Fruit fly (Drosophila melanogaster) whole organism, embryonic: ENCODE measurements around the gene CG13086.

Source experiments
- CG11723 ChIP-seq: fragments of 200-800 bp; sonication (Bioruptor generic); optimal IDR thresholded peaks from 2 replicates; lab custom pipeline; 2017; ENCODE audit warnings: missing biosample characterization, mild to moderate bottlenecking, missing genetic modification characterization
- CG14667 ChIP-seq: fragments of 200-800 bp; sonication (Bioruptor generic); IDR thresholded peaks from 2 replicates; pipeline ENCODE4 v1.3.6; 2022; ENCODE audit warnings: missing biosample characterization, missing genetic modification characterization
- CG31365 ChIP-seq: fragments of 200-800 bp; sonication (Bioruptor generic); optimal IDR thresholded peaks from 2 replicates; lab custom pipeline; 2018; ENCODE audit warnings: missing biosample characterization, mild to moderate bottlenecking, missing genetic modification characterization
- CG7963 ChIP-seq: fragments of 200-800 bp; sonication (Bioruptor generic); IDR thresholded peaks from 3 replicates; pipeline ENCODE4 v1.3.6; 2022; ENCODE audit warnings: missing biosample characterization, missing genetic modification characterization; ENCODE audit not compliant: partially characterized antibody
- CG8478 ChIP-seq: fragments of >200 bp; optimal IDR thresholded peaks from 2 replicates; lab custom pipeline; 2018
- CG9215 ChIP-seq: fragments of 200-800 bp; sonication (Bioruptor generic); IDR thresholded peaks from 2 replicates; pipeline ENCODE4 v1.3.6; 2022; ENCODE audit warnings: missing biosample characterization, missing genetic modification characterization
- Hand ChIP-seq: fragments of 200-800 bp; sonication (Bioruptor generic); optimal IDR thresholded peaks from 2 replicates; lab custom pipeline; 2017; ENCODE audit warnings: mild to moderate bottlenecking, missing biosample characterization, missing genetic modification reagents, missing genetic modification characterization
- abd-A ChIP-seq: fragments of 200-800 bp; sonication (Bioruptor generic); optimal IDR thresholded peaks from 3 replicates; lab custom pipeline; 2019; ENCODE audit warnings: missing biosample characterization, mild to moderate bottlenecking, missing genetic modification characterization, moderate library complexity
- bigmax ChIP-seq: fragments of 200-800 bp; sonication (Bioruptor generic); optimal IDR thresholded peaks from 2 replicates; lab custom pipeline; 2018; ENCODE audit warnings: missing biosample characterization, mild to moderate bottlenecking, missing genetic modification characterization
- nerfin-2 ChIP-seq: fragments of 200-800 bp; sonication (Bioruptor generic); IDR thresholded peaks from 2 replicates; pipeline ENCODE4 v1.3.6; 2022; ENCODE audit warnings: missing biosample characterization, missing genetic modification characterization; ENCODE audit not compliant: partially characterized antibody
- odd ChIP-seq: fragments of 200-800 bp; sonication (Bioruptor generic); optimal IDR thresholded peaks from 2 replicates; lab custom pipeline; 2017; ENCODE audit warnings: missing biosample characterization, mild to moderate bottlenecking, missing genetic modification characterization
- tin ChIP-seq: fragments of 200-800 bp; sonication (Bioruptor generic); optimal IDR thresholded peaks from 3 replicates; lab custom pipeline; 2016; ENCODE audit warnings: missing biosample characterization, missing genetic modification characterization
- tio ChIP-seq: fragments of 200-800 bp; sonication (Bioruptor generic); optimal IDR thresholded peaks from 2 replicates; lab custom pipeline; 2017; ENCODE audit warnings: missing biosample characterization, missing genetic modification characterization, inconsistent platforms

DNA sequence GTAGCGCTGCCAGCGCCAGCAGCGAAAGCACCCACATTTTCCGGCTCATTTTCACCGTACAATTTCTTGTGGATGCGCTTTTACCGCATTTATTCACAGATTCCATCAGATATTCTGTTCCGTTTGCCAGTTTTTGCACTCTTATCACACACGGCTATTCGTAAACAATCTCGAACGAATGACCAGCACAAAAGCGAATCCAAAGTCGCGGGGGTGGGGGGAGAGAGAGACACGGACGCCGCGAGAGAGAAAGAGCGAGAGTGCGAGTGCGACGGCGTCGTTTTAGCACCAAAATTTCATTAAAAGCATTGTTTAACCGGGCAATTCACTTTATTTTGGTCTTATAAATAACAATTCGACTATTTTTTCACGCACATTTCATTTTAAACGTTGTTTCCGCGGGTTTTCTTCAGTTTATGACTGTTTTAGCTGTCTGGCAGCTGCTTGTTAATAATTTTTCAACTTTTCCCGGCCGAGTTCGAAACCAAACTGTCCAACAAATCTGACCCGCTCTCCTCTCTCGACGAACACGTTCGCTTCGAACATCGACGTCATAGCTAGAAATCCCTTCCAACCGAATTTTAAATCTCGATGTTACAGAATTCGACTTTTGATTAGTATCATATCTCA lies 1.3 kb upstream of the CG13086 start, which contains the start of gene dnt:
- no peak for TF ChIP-seq tin (GFP tag; lab: Kevin White, UChicago)
- TF ChIP-seq CG7963 (GFP tag; lab: Robert Waterston, UW), result no peak
- no peak for TF ChIP-seq Hand (GFP tag; lab: Kevin White, UChicago)
- TF ChIP-seq CG9215 (GFP tag; lab: Robert Waterston, UW), result no peak
- no peak for TF ChIP-seq CG11723 (GFP tag; lab: Kevin White, UChicago)
- no peak for TF ChIP-seq CG8478 (lab: Kevin White, UChicago)
- no peak for TF ChIP-seq odd (GFP tag; lab: Kevin White, UChicago)
- TF ChIP-seq abd-A, result no peak
- no peak for TF ChIP-seq CG31365
- TF ChIP-seq CG14667 (GFP tag; lab: Robert Waterston, UW), result no peak
- no peak for TF ChIP-seq nerfin-2 (GFP tag; lab: Robert Waterston, UW)
- TF ChIP-seq tio (GFP tag; lab: Kevin White, UChicago), result no peak
- TF ChIP-seq bigmax (GFP tag; lab: Kevin White, UChicago), result no peak
